Fruit fly (Drosophila melanogaster) whole organism, wandering third instar larva: ENCODE results near the gene CG7872.

Experiments
- CG32264 ChIP-seq: fragments of 200-800 bp; sonication (Bioruptor generic); optimal IDR thresholded peaks from 2 replicates; lab custom pipeline; 2016; ENCODE audit warnings: missing biosample characterization, missing genetic modification characterization
- CrebA ChIP-seq: fragments of 200-800 bp; sonication (Bioruptor generic); optimal IDR thresholded peaks from 2 replicates; lab custom pipeline; 2016; ENCODE audit warnings: missing biosample characterization, mild to moderate bottlenecking, missing genetic modification characterization, borderline replicate concordance
- Dfd ChIP-seq: fragments of >200 bp; optimal IDR thresholded peaks from 2 replicates; lab custom pipeline; 2017; ENCODE audit warnings: missing biosample characterization, missing genetic modification characterization
- GATAd ChIP-seq: sonication (Bioruptor generic); optimal IDR thresholded peaks from 2 replicates; lab custom pipeline; 2016; ENCODE audit warnings: missing biosample characterization, missing genetic modification characterization
- Hr78 ChIP-seq: fragments of >200 bp; optimal IDR thresholded peaks from 2 replicates; lab custom pipeline; 2017; ENCODE audit warnings: missing biosample characterization, missing genetic modification characterization
- OdsH ChIP-seq: fragments of 200-800 bp; sonication (Bioruptor generic); optimal IDR thresholded peaks from 2 replicates; lab custom pipeline; 2016; ENCODE audit warnings: missing biosample characterization, mild to moderate bottlenecking, missing genetic modification characterization
- Vsx2 ChIP-seq: fragments of 200-300, 225-300 bp; sonication (Bioruptor generic); optimal IDR thresholded peaks from 2 replicates; lab custom pipeline; 2018; ENCODE audit warnings: missing biosample characterization, missing genetic modification characterization; ENCODE audit not compliant: partially characterized antibody
- fru ChIP-seq: fragments of 200-800 bp; sonication (Bioruptor generic); optimal IDR thresholded peaks from 3 replicates; lab custom pipeline; 2016; ENCODE audit warnings: missing biosample characterization, mild to moderate bottlenecking, missing genetic modification characterization
- pan ChIP-seq: fragments of >200 bp; optimal IDR thresholded peaks from 2 replicates; lab custom pipeline; 2017
- tai ChIP-seq: sonication (Bioruptor generic); optimal IDR thresholded peaks from 2 replicates; lab custom pipeline; 2016; ENCODE audit warnings: missing biosample characterization, missing genetic modification characterization
- usp ChIP-seq: fragments of >200 bp; optimal IDR thresholded peaks from 2 replicates; lab custom pipeline; 2017; ENCODE audit warnings: missing biosample characterization, missing genetic modification characterization

DNA sequence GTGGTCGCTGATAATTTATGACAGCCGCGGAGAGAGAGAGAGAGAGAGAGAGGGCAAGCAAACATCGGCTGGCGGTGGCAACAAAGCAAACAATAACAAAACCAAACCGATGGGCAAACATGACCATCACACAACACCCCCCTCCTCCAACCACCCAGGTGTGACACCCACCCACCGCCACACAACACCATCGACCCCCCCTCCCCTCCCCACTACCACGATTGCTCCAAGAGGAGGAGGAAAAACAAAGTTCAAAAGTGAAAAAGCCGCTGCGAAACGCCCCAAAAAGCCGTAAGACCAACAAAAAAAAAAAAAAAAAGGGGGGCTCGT is 41.6 kb downstream of the CG7872 start:
- TF ChIP-seq GATAd (GFP tag; lab: Kevin White, UChicago) (no peak), pan (lab: Kevin White, UChicago) (no peak), fru (GFP tag; lab: Kevin White, UChicago) (no peak), usp (GFP tag; lab: Kevin White, UChicago) (no peak), Hr78 (GFP tag; lab: Kevin White, UChicago) (no peak), CrebA (no peak), OdsH (no peak), Dfd (GFP tag; lab: Kevin White, UChicago) (peak; percentile 29), tai (GFP tag; lab: Kevin White, UChicago) (no peak), Vsx2 (GFP tag; lab: Kevin White, UChicago) (no peak), CG32264 (GFP tag; lab: Kevin White, UChicago) (no peak)
